Fruit fly (Drosophila melanogaster) whole organism, embryonic: Measurements from ENCODE around the gene CG43321.

Experiments
- Abd-B ChIP-seq: fragments of 200-800 bp; sonication (Bioruptor generic); optimal IDR thresholded peaks from 2 replicates; lab custom pipeline; 2018; ENCODE audit warnings: missing biosample characterization, mild to moderate bottlenecking, missing genetic modification characterization, moderate library complexity
- BEAF-32 ChIP-seq: fragments of 200-800 bp; sonication (Bioruptor generic); optimal IDR thresholded peaks from 3 replicates; lab custom pipeline; 2017; ENCODE audit warnings: missing biosample characterization, missing genetic modification characterization, mild to moderate bottlenecking, moderate library complexity, missing genetic modification reagents
- CG10543 ChIP-seq: fragments of 200-800 bp; sonication (Bioruptor generic); optimal IDR thresholded peaks from 3 replicates; lab custom pipeline; 2017; ENCODE audit warnings: missing biosample characterization, mild to moderate bottlenecking, missing genetic modification characterization, moderate library complexity
- CG11696 ChIP-seq: fragments of 200-800 bp; sonication (Bioruptor generic); IDR thresholded peaks from 2 replicates; pipeline ENCODE4 v1.3.6; 2022; ENCODE audit warnings: missing biosample characterization, missing genetic modification characterization
- CG12219 ChIP-seq: fragments of 200-800 bp; sonication (Bioruptor generic); optimal IDR thresholded peaks from 3 replicates; lab custom pipeline; 2018; ENCODE audit warnings: missing biosample characterization, mild to moderate bottlenecking, missing genetic modification characterization
- CG16779 ChIP-seq: fragments of 200-800 bp; sonication (Bioruptor generic); IDR thresholded peaks from 2 replicates; pipeline ENCODE4 v1.3.6; 2022; ENCODE audit warnings: missing biosample characterization, missing genetic modification characterization
- CG17802 ChIP-seq: fragments of 200-800 bp; sonication (Bioruptor generic); optimal IDR thresholded peaks from 2 replicates; lab custom pipeline; 2018; ENCODE audit warnings: missing biosample characterization, mild to moderate bottlenecking, missing genetic modification characterization, moderate library complexity
- CG1832 ChIP-seq: fragments of 200-800 bp; sonication (Bioruptor generic); optimal IDR thresholded peaks from 2 replicates; lab custom pipeline; 2017; ENCODE audit warnings: missing biosample characterization, mild to moderate bottlenecking, missing genetic modification characterization, inconsistent platforms
- CG18764 ChIP-seq: fragments of 200-800 bp; sonication (Bioruptor generic); optimal IDR thresholded peaks from 3 replicates; lab custom pipeline; 2016; ENCODE audit warnings: missing biosample characterization, missing genetic modification characterization
- CG2129 ChIP-seq: fragments of 200-800 bp; sonication (Bioruptor generic); IDR thresholded peaks from 2 replicates; pipeline ENCODE4 v1.3.6; 2022; ENCODE audit warnings: missing biosample characterization, missing genetic modification characterization; ENCODE audit not compliant: partially characterized antibody
- CG30020 ChIP-seq: fragments of 200-800 bp; optimal IDR thresholded peaks from 2 replicates; lab custom pipeline; 2019; ENCODE audit warnings: missing biosample characterization, mild to moderate bottlenecking, missing genetic modification characterization, moderate library complexity
- CG30431 ChIP-seq: fragments of 200-800 bp; sonication (Bioruptor generic); optimal IDR thresholded peaks from 2 replicates; lab custom pipeline; 2017; ENCODE audit warnings: missing biosample characterization, missing genetic modification characterization
- CG31441 ChIP-seq: fragments of 200-800 bp; sonication (Bioruptor generic); IDR thresholded peaks from 2 replicates; pipeline ENCODE4 v1.3.6; 2022; ENCODE audit warnings: missing biosample characterization, missing genetic modification characterization
- CG34376 ChIP-seq: fragments of 200-800 bp; sonication (Bioruptor generic); optimal IDR thresholded peaks from 2 replicates; lab custom pipeline; 2018; ENCODE audit warnings: missing biosample characterization, mild to moderate bottlenecking, missing genetic modification characterization
- CG3847 ChIP-seq: fragments of 200-800 bp; sonication (Bioruptor generic); IDR thresholded peaks from 2 replicates; pipeline ENCODE4 v1.3.6; 2022; ENCODE audit warnings: missing biosample characterization, missing genetic modification characterization
- CG4617 ChIP-seq: fragments of 200-800 bp; sonication (Bioruptor generic); optimal IDR thresholded peaks from 3 replicates; lab custom pipeline; 2016; ENCODE audit warnings: missing biosample characterization, missing genetic modification characterization, borderline replicate concordance
- CG8765 ChIP-seq: fragments of 200-800 bp; sonication (Bioruptor generic); IDR thresholded peaks from 2 replicates; pipeline ENCODE4 v1.3.6; 2022; ENCODE audit warnings: missing biosample characterization, missing genetic modification characterization
- CG8924 ChIP-seq: fragments of 200-800 bp; optimal IDR thresholded peaks from 3 replicates; lab custom pipeline; 2019; ENCODE audit warnings: missing biosample characterization, mild to moderate bottlenecking, missing genetic modification characterization, moderate library complexity
- CG9876 ChIP-seq: fragments of 200-800 bp; sonication (Bioruptor generic); optimal IDR thresholded peaks from 2 replicates; lab custom pipeline; 2016; ENCODE audit warnings: missing biosample characterization, missing genetic modification characterization
- Camta ChIP-seq: fragments of 200-800 bp; sonication (Bioruptor generic); optimal IDR thresholded peaks from 2 replicates; lab custom pipeline; 2016; ENCODE audit warnings: missing biosample characterization, missing genetic modification characterization
- Dad ChIP-seq: fragments of 200-800 bp; sonication (Bioruptor generic); optimal IDR thresholded peaks from 3 replicates; lab custom pipeline; 2016; ENCODE audit warnings: missing biosample characterization, missing genetic modification characterization
- Doc3 ChIP-seq: fragments of 200-800 bp; sonication (Bioruptor generic); IDR thresholded peaks from 3 replicates; pipeline ENCODE4 v1.3.6; 2022; ENCODE audit warnings: missing biosample characterization, missing genetic modification characterization; ENCODE audit not compliant: partially characterized antibody
- Elba2 ChIP-seq: fragments of 200-800 bp; sonication (Bioruptor generic); optimal IDR thresholded peaks from 3 replicates; lab custom pipeline; 2016; ENCODE audit warnings: missing biosample characterization, missing genetic modification characterization
- Gug ChIP-seq: fragments of 200-800 bp; sonication (Bioruptor generic); IDR thresholded peaks from 4 replicates; pipeline ENCODE4 v1.3.6; 2022; ENCODE audit warnings: missing biosample characterization, missing genetic modification characterization
- Kr ChIP-seq: fragments of 200-800 bp; sonication (Bioruptor generic); optimal IDR thresholded peaks from 2 replicates; lab custom pipeline; 2017; ENCODE audit warnings: missing biosample characterization, mild to moderate bottlenecking, missing genetic modification characterization
- MESR4 ChIP-seq: fragments of 200-800 bp; sonication (Bioruptor generic); optimal IDR thresholded peaks from 2 replicates; lab custom pipeline; 2018; ENCODE audit warnings: missing biosample characterization, mild to moderate bottlenecking, missing genetic modification characterization, moderate library complexity
- Mes4 ChIP-seq: fragments of 200-800 bp; sonication (Bioruptor generic); optimal IDR thresholded peaks from 2 replicates; lab custom pipeline; 2016; ENCODE audit warnings: missing biosample characterization, missing genetic modification characterization
- Ptx1 ChIP-seq: fragments of 200-800 bp; sonication (Bioruptor generic); IDR thresholded peaks from 2 replicates; pipeline ENCODE4 v1.3.6; 2022; ENCODE audit warnings: missing biosample characterization, missing genetic modification characterization
- ap ChIP-seq: fragments of 200-800 bp; sonication (Bioruptor generic); IDR thresholded peaks from 2 replicates; pipeline ENCODE4 v1.3.6; 2022; ENCODE audit warnings: missing biosample characterization, missing genetic modification characterization
- ase ChIP-seq: fragments of 200-800 bp; sonication (Bioruptor generic); IDR thresholded peaks from 3 replicates; pipeline ENCODE4 v1.3.6; 2022; ENCODE audit warnings: missing biosample characterization, missing genetic modification characterization
- bigmax ChIP-seq: fragments of 200-800 bp; sonication (Bioruptor generic); optimal IDR thresholded peaks from 2 replicates; lab custom pipeline; 2018; ENCODE audit warnings: missing biosample characterization, mild to moderate bottlenecking, missing genetic modification characterization
- cato ChIP-seq: fragments of 200-800 bp; sonication (Bioruptor generic); optimal IDR thresholded peaks from 2 replicates; lab custom pipeline; 2016; ENCODE audit warnings: missing biosample characterization, missing genetic modification characterization, borderline replicate concordance
- cg ChIP-seq: fragments of 200-800 bp; sonication (Bioruptor generic); optimal IDR thresholded peaks from 3 replicates; lab custom pipeline; 2019; ENCODE audit warnings: missing biosample characterization, mild to moderate bottlenecking, missing genetic modification characterization, moderate library complexity
- dati ChIP-seq: fragments of 200-800 bp; sonication (Bioruptor generic); IDR thresholded peaks from 2 replicates; pipeline ENCODE4 v1.3.6; 2022; ENCODE audit warnings: missing biosample characterization, missing genetic modification characterization
- dmrt11E ChIP-seq: fragments of 200-800 bp; sonication (Bioruptor generic); optimal IDR thresholded peaks from 3 replicates; lab custom pipeline; 2018; ENCODE audit warnings: missing biosample characterization, mild to moderate bottlenecking, missing genetic modification characterization, moderate library complexity
- en ChIP-seq: fragments of 200-800 bp; sonication (Bioruptor generic); optimal IDR thresholded peaks from 2 replicates; lab custom pipeline; 2016; ENCODE audit warnings: missing biosample characterization, missing genetic modification characterization
- kni ChIP-seq: fragments of 200-800 bp; sonication (Bioruptor generic); optimal IDR thresholded peaks from 3 replicates; lab custom pipeline; 2017; ENCODE audit warnings: mild to moderate bottlenecking, missing biosample characterization, missing genetic modification reagents, missing genetic modification characterization
- lbe ChIP-seq: fragments of 200-800 bp; sonication (Bioruptor generic); optimal IDR thresholded peaks from 2 replicates; lab custom pipeline; 2016; ENCODE audit warnings: missing biosample characterization, mild to moderate bottlenecking, missing genetic modification characterization
- lmd ChIP-seq: fragments of 200-800 bp; sonication (Bioruptor generic); IDR thresholded peaks from 2 replicates; pipeline ENCODE4 v1.3.6; 2022; ENCODE audit warnings: missing biosample characterization, missing genetic modification characterization
- maf-S ChIP-seq: fragments of 200-800 bp; sonication (Bioruptor generic); optimal IDR thresholded peaks from 2 replicates; lab custom pipeline; 2016; ENCODE audit warnings: missing biosample characterization, missing genetic modification characterization
- nerfin-1 ChIP-seq: fragments of 200-800 bp; sonication (Bioruptor generic); optimal IDR thresholded peaks from 3 replicates; lab custom pipeline; 2019; ENCODE audit warnings: missing biosample characterization, mild to moderate bottlenecking, missing genetic modification characterization, moderate library complexity
- pan ChIP-seq, 4 experiments: fragments of >200 bp in 3 of 4; fragments of 200-800 bp in 1 of 4; sonication (Bioruptor generic) in 1 of 4; optimal IDR thresholded peaks in 3 of 4; IDR thresholded peaks in 1 of 4; 2 replicates each; pipeline versions ENCODE4 v1.3.6 to Lab custom; 2017 to 2022; ENCODE audit warnings: missing biosample characterization in 2 of 4, missing genetic modification characterization in 2 of 4, mixed read lengths in 1 of 4
- phol ChIP-seq: fragments of 200-800 bp; sonication (Bioruptor generic); optimal IDR thresholded peaks from 3 replicates; lab custom pipeline; 2018; ENCODE audit warnings: missing biosample characterization, mild to moderate bottlenecking, missing genetic modification characterization, moderate library complexity
- pros ChIP-seq: fragments of 200-800 bp; sonication (Bioruptor generic); optimal IDR thresholded peaks from 3 replicates; lab custom pipeline; 2019; ENCODE audit warnings: missing biosample characterization, mild to moderate bottlenecking, missing genetic modification characterization, moderate library complexity
- psq ChIP-seq: fragments of 200-800 bp; sonication (Bioruptor generic); optimal IDR thresholded peaks from 2 replicates; lab custom pipeline; 2017; ENCODE audit warnings: missing biosample characterization, missing genetic modification characterization
- scrt ChIP-seq: fragments of 200-800 bp; sonication (Bioruptor generic); optimal IDR thresholded peaks from 2 replicates; lab custom pipeline; 2018; ENCODE audit warnings: missing biosample characterization, mild to moderate bottlenecking, missing genetic modification characterization, moderate library complexity
- sisA ChIP-seq: fragments of 200-800 bp; sonication (Bioruptor generic); IDR thresholded peaks from 2 replicates; pipeline ENCODE4 v1.3.6; 2022; ENCODE audit warnings: missing biosample characterization, missing genetic modification characterization
- sna ChIP-seq: fragments of 200-800 bp; sonication (Bioruptor generic); IDR thresholded peaks from 2 replicates; pipeline ENCODE4 v1.3.6; 2022; ENCODE audit warnings: missing biosample characterization, missing genetic modification characterization; ENCODE audit not compliant: partially characterized antibody
- sr ChIP-seq: fragments of 200-800 bp; sonication (Bioruptor generic); IDR thresholded peaks from 3 replicates; pipeline ENCODE4 v1.3.6; 2022; ENCODE audit warnings: missing biosample characterization, missing genetic modification characterization
- tio ChIP-seq: fragments of 200-800 bp; sonication (Bioruptor generic); optimal IDR thresholded peaks from 2 replicates; lab custom pipeline; 2017; ENCODE audit warnings: missing biosample characterization, missing genetic modification characterization, inconsistent platforms

CG43321 gene

dm6 chr2L:6966309-6966708 is 45.8 kb upstream of the CG43321 start (continued):
- TF ChIP-seq kni (GFP tag; lab: Kevin White, UChicago) (no peak), CG2129 (GFP tag; lab: Robert Waterston, UW) (no peak), pros (GFP tag; lab: Kevin White, UChicago) (no peak), bigmax (GFP tag; lab: Kevin White, UChicago) (peak; percentile 97), cg (GFP tag; lab: Kevin White, UChicago) (peak; percentile 84), CG8924 (tag; lab: Kevin White, UChicago) (peak; percentile 20), CG9876 (no peak), Doc3 (GFP tag; lab: Robert Waterston, UW) (no peak), psq (GFP tag; lab: Kevin White, UChicago) (no peak), MESR4 (peak; percentile 43), CG17802 (tag; lab: Kevin White, UChicago) (no peak), cato (no peak), Camta (GFP tag; lab: Kevin White, UChicago) (no peak), CG11696 (GFP tag; lab: Robert Waterston, UW) (no peak), Gug (GFP tag; lab: Robert Waterston, UW) (no peak), CG30431 (GFP tag; lab: Kevin White, UChicago) (no peak), dati (no peak), lmd (GFP tag; lab: Robert Waterston, UW) (no peak), CG30020 (tag; lab: Kevin White, UChicago) (peak; percentile 51), CG10543 (no peak), scrt (GFP tag; lab: Kevin White, UChicago) (no peak), CG3847 (GFP tag; lab: Robert Waterston, UW) (no peak), pan (optimal IDR thresholded peaks at IDR 0.05; lab: Kevin White, UChicago) (no peak), pan (GFP tag; optimal IDR thresholded peaks at IDR 0.05 in 1 of 2, IDR thresholded peaks at IDR 0.05 in 1 of 2) (no peak), maf-S (no peak), CG34376 (GFP tag; lab: Kevin White, UChicago) (peak; percentile 9), en (GFP tag; lab: Kevin White, UChicago) (no peak), ap (GFP tag; lab: Robert Waterston, UW) (no peak), Mes4 (GFP tag; lab: Kevin White, UChicago) (no peak), BEAF-32 (GFP tag; lab: Kevin White, UChicago) (no peak), Abd-B (GFP tag; lab: Kevin White, UChicago) (no peak), CG8765 (0 out of 2 replicates have a peak, but pooled peaks have one; percentile 9)

- TF ChIP-seq Doc3 (GFP tag; lab: Robert Waterston, UW) (peak; percentile 80), sna (GFP tag; lab: Robert Waterston, UW) (peak; percentile 85), CG31441 (GFP tag; lab: Robert Waterston, UW) (peak; percentile 86), CG18764 (GFP tag; lab: Kevin White, UChicago) (no peak), tio (no peak), lbe (GFP tag; lab: Kevin White, UChicago) (no peak), CG16779 (GFP tag; lab: Robert Waterston, UW) (no peak), Dad (GFP tag; lab: Kevin White, UChicago) (no peak), CG4617 (GFP tag; lab: Kevin White, UChicago) (no peak), ase (GFP tag; lab: Robert Waterston, UW) (no peak), Elba2 (GFP tag; lab: Kevin White, UChicago) (no peak), dmrt11E (peak; percentile 4), phol (peak; percentile 66), sisA (GFP tag; lab: Robert Waterston, UW) (0 out of 2 replicates have a peak, but pooled peaks have one; percentile 3), CG12219 (GFP tag; lab: Kevin White, UChicago) (no peak), Ptx1 (GFP tag; lab: Robert Waterston, UW) (no peak), nerfin-1 (tag; lab: Kevin White, UChicago) (no peak), sr (no peak), pros (GFP tag; lab: Kevin White, UChicago) (no peak), Kr (GFP tag; lab: Kevin White, UChicago) (no peak), CG1832 (GFP tag; lab: Kevin White, UChicago) (no peak)
Measured at dm6 chr2L:6967422-6968012, 44.5 kb upstream of the CG43321 start, which contains the start of gene Sumo. TSS of gene Sumo (minus strand) at chr2L:6967644.
